Fruit fly (Drosophila melanogaster) whole organism, prepupa: ENCODE data around the gene CG10638.

Experiments
- Blimp-1 ChIP-seq: fragments of 200-800 bp; sonication (Bioruptor generic); optimal IDR thresholded peaks from 3 replicates; lab custom pipeline; 2017; ENCODE audit warnings: missing biosample characterization, missing genetic modification characterization, mild to moderate bottlenecking, moderate library complexity, missing genetic modification reagents
- Ets96B ChIP-seq: fragments of 200-800 bp; optimal IDR thresholded peaks from 2 replicates; lab custom pipeline; 2019; ENCODE audit warnings: missing biosample characterization, mild to moderate bottlenecking, missing genetic modification characterization, moderate library complexity
- Lpt ChIP-seq: fragments of 200-800 bp; sonication (Bioruptor generic); optimal IDR thresholded peaks from 3 replicates; lab custom pipeline; 2016; ENCODE audit warnings: missing biosample characterization, missing genetic modification characterization
- OdsH ChIP-seq: fragments of 200-800 bp; sonication (Bioruptor generic); optimal IDR thresholded peaks from 3 replicates; lab custom pipeline; 2016; ENCODE audit warnings: missing biosample characterization, missing genetic modification characterization
- Sox15 ChIP-seq: fragments of 200-800 bp; sonication (Bioruptor generic); optimal IDR thresholded peaks from 3 replicates; lab custom pipeline; 2016; ENCODE audit warnings: missing biosample characterization, missing genetic modification characterization
- fkh ChIP-seq: fragments of 200-800 bp; sonication (Bioruptor generic); optimal IDR thresholded peaks from 3 replicates; lab custom pipeline; 2017; ENCODE audit warnings: missing biosample characterization, mild to moderate bottlenecking, missing genetic modification characterization, moderate library complexity

- TF ChIP-seq Ets96B (tag; lab: Kevin White, UChicago) (no peak), Lpt (GFP tag; lab: Kevin White, UChicago) (no peak), Sox15 (GFP tag; lab: Kevin White, UChicago) (no peak), OdsH (GFP tag; lab: Kevin White, UChicago) (no peak), Blimp-1 (no peak), fkh (no peak)
Measured at dm6 chr3L:12532220-12532619, 31.1 kb upstream of the CG10638 start.
